Fruit fly (Drosophila melanogaster) whole organism, embryonic: ENCODE measurements around the gene Bet1.

ENCODE experiments used
- CG1602 ChIP-seq: fragments of 200-800 bp; sonication (Bioruptor generic); optimal IDR thresholded peaks from 3 replicates; lab custom pipeline; 2016; ENCODE audit warnings: missing biosample characterization, missing genetic modification characterization
- CG34376 ChIP-seq: fragments of 200-800 bp; sonication (Bioruptor generic); optimal IDR thresholded peaks from 2 replicates; lab custom pipeline; 2018; ENCODE audit warnings: missing biosample characterization, mild to moderate bottlenecking, missing genetic modification characterization
- Side ChIP-seq: fragments of 200-800 bp; sonication (Bioruptor generic); optimal IDR thresholded peaks from 2 replicates; lab custom pipeline; 2016; ENCODE audit warnings: missing biosample characterization, missing genetic modification characterization
- Sox100B ChIP-seq: fragments of 200-800 bp; sonication (Bioruptor generic); optimal IDR thresholded peaks from 3 replicates; lab custom pipeline; 2018; ENCODE audit warnings: missing biosample characterization, mild to moderate bottlenecking, missing genetic modification characterization
- abd-A ChIP-seq: fragments of 200-800 bp; sonication (Bioruptor generic); optimal IDR thresholded peaks from 3 replicates; lab custom pipeline; 2019; ENCODE audit warnings: missing biosample characterization, mild to moderate bottlenecking, missing genetic modification characterization, moderate library complexity
- az2 ChIP-seq: fragments of 200-800 bp; sonication (Bioruptor generic); optimal IDR thresholded peaks from 3 replicates; lab custom pipeline; 2016; ENCODE audit warnings: missing biosample characterization, missing genetic modification characterization
- dm ChIP-seq: fragments of 200-800 bp; sonication (Bioruptor generic); optimal IDR thresholded peaks from 3 replicates; lab custom pipeline; 2016; ENCODE audit warnings: missing biosample characterization, missing genetic modification characterization
- h ChIP-seq: fragments of >200 bp; optimal IDR thresholded peaks from 2 replicates; lab custom pipeline; 2017
- nerfin-1 ChIP-seq: fragments of 200-800 bp; sonication (Bioruptor generic); optimal IDR thresholded peaks from 3 replicates; lab custom pipeline; 2019; ENCODE audit warnings: missing biosample characterization, mild to moderate bottlenecking, missing genetic modification characterization, moderate library complexity
- ssp ChIP-seq: fragments of 200-800 bp; sonication (Bioruptor generic); IDR thresholded peaks from 2 replicates; pipeline ENCODE4 v1.3.6; 2022; ENCODE audit warnings: missing biosample characterization, missing genetic modification characterization

dm6 chr3L:19280283-19280682 is 19.1 kb downstream of the Bet1 start:
- TF ChIP-seq CG34376 (GFP tag; lab: Kevin White, UChicago) (no peak), CG1602 (GFP tag; lab: Kevin White, UChicago) (no peak), az2 (no peak), Sox100B (no peak), dm (GFP tag; lab: Kevin White, UChicago) (no peak), h (lab: Kevin White, UChicago) (no peak), nerfin-1 (tag; lab: Kevin White, UChicago) (no peak), Side (GFP tag; lab: Kevin White, UChicago) (no peak), abd-A (no peak), ssp (no peak)
